Fruit fly (Drosophila melanogaster) S2 (cell line): ENCODE data around the gene CG11756.

Source experiments
- CG8478 ChIP-seq: fragments of >200 bp; optimal IDR thresholded peaks from 2 replicates; lab custom pipeline; 2018
- CTCF ChIP-seq, 2 experiments: fragments of >200 bp; optimal IDR thresholded peaks; 2 replicates each; lab custom pipeline; 2018

dm6 chrX:11350505-11351327, 2.8 kb downstream of the CG11756 start, which contains the start of gene CG1737:
- TF ChIP-seq CG8478 (lab: Kevin White, UChicago) = no peak
- TF ChIP-seq CTCF (optimal IDR thresholded peaks at IDR 0.05; lab: Kevin White, UChicago) = no peak
